Fruit fly (Drosophila melanogaster) Kc167 (cell line): ENCODE results near the gene CG42830.

Source experiments
- Myc ChIP-seq: fragments of >200 bp; optimal IDR thresholded peaks from 2 replicates; lab custom pipeline; 2017; ENCODE audit warnings: missing external identifiers
- Sin3A ChIP-seq: fragments of >200 bp; optimal IDR thresholded peaks from 2 replicates; lab custom pipeline; 2018; ENCODE audit warnings: missing external identifiers
- h ChIP-seq: fragments of >200 bp; optimal IDR thresholded peaks from 3 replicates; lab custom pipeline; 2018; ENCODE audit warnings: missing external identifiers
- insv ChIP-seq: fragments of >200 bp; optimal IDR thresholded peaks from 3 replicates; lab custom pipeline; 2018; ENCODE audit warnings: missing external identifiers
- psq ChIP-seq: fragments of >200 bp; optimal IDR thresholded peaks from 2 replicates; lab custom pipeline; 2017; ENCODE audit warnings: missing external identifiers
- ttk ChIP-seq: sonication (Bioruptor generic); optimal IDR thresholded peaks from 2 replicates; lab custom pipeline; 2017; ENCODE audit warnings: missing external identifiers

DNA sequence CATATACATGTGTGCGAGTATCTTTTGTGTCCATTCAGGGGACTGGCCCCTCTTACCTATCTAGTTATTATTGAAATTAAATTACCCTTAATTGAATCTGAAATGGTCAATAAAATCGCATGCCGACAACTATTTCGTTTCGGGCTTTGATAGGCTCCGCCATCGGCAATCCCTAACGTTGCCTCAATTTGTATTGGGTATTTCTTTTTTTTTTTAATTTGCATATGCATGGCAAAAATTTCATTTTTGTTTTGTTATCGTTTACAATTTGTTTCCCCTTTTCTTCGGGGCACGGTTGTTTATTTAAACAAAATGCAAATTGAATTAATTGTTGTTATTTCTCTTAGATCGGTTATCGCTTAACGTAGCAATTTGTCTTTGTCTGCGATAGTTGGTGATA is 42.4 kb downstream of the CG42830 start:
- TF ChIP-seq h (lab: Kevin White, UChicago) (no peak), ttk (no peak), psq (lab: Kevin White, UChicago) (no peak), insv (lab: Kevin White, UChicago) (no peak), Sin3A (lab: Kevin White, UChicago) (no peak), Myc (no peak)
